Worm (Caenorhabditis elegans): ENCODE results near the gene idpp-4.

The idpp-4 gene

ce11 chrII:10350487-10350886, 29.2 kb downstream of the idpp-4 start, which contains the start of gene C07E3.9:
C07E3.9 (plus strand) TSS chrII:10350756.
- peak; percentile 94 for TF ChIP-seq T20F7.1 (GFP tag; optimal IDR thresholded peaks at IDR 0.05)
- no peak for TF ChIP-seq fos-1 (tag; optimal IDR thresholded peaks at IDR 0.05)
- no peak for TF ChIP-seq spr-3 (GFP tag; optimal IDR thresholded peaks at IDR 0.05)
- TF ChIP-seq jun-1 (tag; optimal IDR thresholded peaks at IDR 0.05) = no peak
- TF ChIP-seq mes-2 (tag; optimal IDR thresholded peaks at IDR 0.05; ENCODE audit: poor library complexity, severe bottlenecking) = peak; percentile 19
- TF ChIP-seq aha-1 (tag) = peak; percentile 91
- peak; percentile 91 for TF ChIP-seq dpl-1 (GFP tag; optimal IDR thresholded peaks at IDR 0.05)
- TF ChIP-seq hlh-30 (tag; optimal IDR thresholded peaks at IDR 0.05; ENCODE audit: insufficient read depth) = no peak
- peak; percentile 65; the same call in 1 of the 2 replicates for TF ChIP-seq Y48G9A.11 (GFP tag; IDR thresholded peaks at IDR 0.05)
- TF ChIP-seq ceh-28 (tag; optimal IDR thresholded peaks at IDR 0.05) = no peak

- TF ChIP-seq ceh-82 (tag; optimal IDR thresholded peaks at IDR 0.05) (no peak), ces-1 (GFP tag; optimal IDR thresholded peaks at IDR 0.05) (no peak), lin-13 (GFP tag; optimal IDR thresholded peaks at IDR 0.05) (no peak), set-16 (GFP tag; IDR thresholded peaks at IDR 0.05) (no peak), madf-9 (GFP tag; conservative IDR thresholded peaks at IDR 0.05) (no peak), mes-2 (tag; optimal IDR thresholded peaks at IDR 0.05; ENCODE audit: poor library complexity, severe bottlenecking) (no peak), nhr-25 (tag; optimal IDR thresholded peaks at IDR 0.05; ENCODE audit: borderline replicate concordance, insufficient read depth) (no peak), nhr-77 (tag; optimal IDR thresholded peaks at IDR 0.05) (no peak), ceh-28 (tag; optimal IDR thresholded peaks at IDR 0.05) (no peak), lin-38 (GFP tag; IDR thresholded peaks at IDR 0.05) (no peak), fos-1 (tag; optimal IDR thresholded peaks at IDR 0.05) (no peak), zfp-3 (GFP tag; conservative IDR thresholded peaks at IDR 0.05) (no peak), saeg-2 (GFP tag; IDR thresholded peaks at IDR 0.05) (no peak), nhr-6 (tag; optimal IDR thresholded peaks at IDR 0.05) (no peak), mxl-3 (GFP tag; optimal IDR thresholded peaks at IDR 0.05) (no peak)
Measured at ce11 chrII:10351963-10352362, 30.7 kb downstream of the idpp-4 start, which contains the start of gene C07E3.8. C07E3.8 (plus strand) TSS chrII:10352263.

ce11 chrII:10357468-10358007, 36.3 kb downstream of the idpp-4 start, which contains the start of gene C07E3.3:
C07E3.3 (minus strand) TSS chrII:10357518.
- TF ChIP-seq nhr-48 (tag; optimal IDR thresholded peaks at IDR 0.05) (no peak), unc-62 (GFP tag; optimal IDR thresholded peaks at IDR 0.05 in 1 of 2) (peak in 1 of 2 experiments; percentile 20), unc-62 (tag; optimal IDR thresholded peaks at IDR 0.05) (no peak), daf-16 (GFP tag; optimal IDR thresholded peaks at IDR 0.05) (no peak), daf-16 (tag; optimal IDR thresholded peaks at IDR 0.05) (peak; percentile 54)

DNA sequence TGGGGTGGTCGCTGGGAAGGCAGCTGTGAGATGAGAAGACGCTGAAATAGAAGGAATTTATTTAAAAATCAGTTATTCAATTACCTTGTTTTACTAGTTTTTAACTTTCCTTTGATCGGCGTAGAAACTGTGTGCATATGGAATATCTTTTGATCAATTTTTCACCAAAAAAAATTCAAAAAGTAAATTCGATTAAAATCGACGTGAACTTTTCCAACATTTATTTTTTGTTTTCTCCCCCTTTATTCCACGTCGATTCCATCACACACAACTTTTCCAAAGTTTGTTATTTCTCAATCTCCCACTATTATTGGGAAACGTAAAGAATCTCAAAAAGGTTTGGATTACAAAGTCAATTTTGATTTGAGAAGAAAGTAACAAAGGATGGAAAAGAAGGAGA, 39.2 kb downstream of the idpp-4 start, which contains the start of gene C07E3.4:
Gene C07E3.4 (plus strand): TSS at position 301 of the 400 bp plus-strand sequence.
- TF ChIP-seq unc-62 (GFP tag; optimal IDR thresholded peaks at IDR 0.05 in 1 of 2) (peak in 1 of 2 experiments; percentile 35), unc-62 (tag; optimal IDR thresholded peaks at IDR 0.05) (no peak), aha-1 (tag) (peak; percentile 27), mxl-3 (GFP tag; optimal IDR thresholded peaks at IDR 0.05) (no peak), madf-5 (GFP tag; IDR thresholded peaks at IDR 0.05) (no peak), dve-1 (tag; optimal IDR thresholded peaks at IDR 0.05; ENCODE audit: insufficient read depth) (no peak), T26A8.4 (GFP tag; IDR thresholded peaks at IDR 0.05) (no peak), zip-11 (GFP tag; IDR thresholded peaks at IDR 0.05) (no peak), mep-1 (tag; optimal IDR thresholded peaks at IDR 0.05) (no peak), lin-39 (tag; optimal IDR thresholded peaks at IDR 0.05) (no peak), daf-19 (GFP tag; conservative IDR thresholded peaks at IDR 0.05) (no peak)

Measured in whole organism, L4 larva.